Worm (Caenorhabditis elegans) whole organism, late embryonic: ENCODE measurements around the gene C25G6.1.

ENCODE experiments used
- C08G9.2 ChIP-seq: sonication (generic microtip); optimal IDR thresholded peaks from 2 replicates; lab custom pipeline; 2016; ENCODE audit warnings: mild to moderate bottlenecking, missing genetic modification characterization, moderate library complexity, missing compliant biosample characterization
- C38D4.7 ChIP-seq: fragments of 200-800 bp; sonication (Bioruptor generic); optimal IDR thresholded peaks from 2 replicates; lab custom pipeline; 2018; ENCODE audit warnings: mild to moderate bottlenecking, missing genetic modification characterization, moderate library complexity, missing compliant biosample characterization
- K02D7.2 ChIP-seq: sonication (generic microtip); optimal IDR thresholded peaks from 2 replicates; lab custom pipeline; 2017; ENCODE audit warnings: mild to moderate bottlenecking, missing genetic modification characterization, missing compliant biosample characterization
- K09A11.1 ChIP-seq: sonication (generic microtip); optimal IDR thresholded peaks from 2 replicates; lab custom pipeline; 2017; ENCODE audit warnings: antibody characterized with exemption, mild to moderate bottlenecking, missing genetic modification characterization, missing compliant biosample characterization; ENCODE audit not compliant: insufficient read depth
- Y22D7AL.16 ChIP-seq: sonication (generic microtip); optimal IDR thresholded peaks from 2 replicates; lab custom pipeline; 2016; ENCODE audit warnings: missing genetic modification characterization, missing compliant biosample characterization
- ahr-1 ChIP-seq: sonication (generic microtip); optimal IDR thresholded peaks from 2 replicates; lab custom pipeline; 2016; ENCODE audit warnings: missing genetic modification characterization, missing compliant biosample characterization
- ama-1 ChIP-seq: fragments of 150-350 bp; optimal IDR thresholded peaks from 2 replicates; lab custom pipeline; 2014
- ceh-14 ChIP-seq: sonication (generic microtip); optimal IDR thresholded peaks from 2 replicates; lab custom pipeline; 2016; ENCODE audit warnings: missing genotype, missing genetic modification characterization, missing compliant biosample characterization
- ceh-18 ChIP-seq: sonication (generic microtip); optimal IDR thresholded peaks from 2 replicates; lab custom pipeline; 2016; ENCODE audit warnings: missing genetic modification characterization, missing compliant biosample characterization
- ceh-19 ChIP-seq: fragments of 200-800 bp; sonication (Bioruptor generic); optimal IDR thresholded peaks from 2 replicates; lab custom pipeline; 2018; ENCODE audit warnings: mild to moderate bottlenecking, missing genetic modification characterization, missing compliant biosample characterization
- ceh-2 ChIP-seq: sonication (generic microtip); optimal IDR thresholded peaks from 2 replicates; lab custom pipeline; 2016; ENCODE audit warnings: missing genotype, missing genetic modification characterization, missing compliant biosample characterization
- ceh-22 ChIP-seq: sonication (generic microtip); optimal IDR thresholded peaks from 2 replicates; lab custom pipeline; 2017; ENCODE audit warnings: missing biosample characterization, missing genetic modification characterization
- ceh-30 ChIP-seq: fragments of 150-350 bp; optimal IDR thresholded peaks from 2 replicates; lab custom pipeline; 2014; ENCODE audit warnings: missing biosample characterization, missing genetic modification characterization
- ceh-31 ChIP-seq: sonication (generic microtip); optimal IDR thresholded peaks from 2 replicates; lab custom pipeline; 2016; ENCODE audit warnings: missing genetic modification characterization, missing compliant biosample characterization
- ceh-34 ChIP-seq: sonication (generic microtip); optimal IDR thresholded peaks from 2 replicates; lab custom pipeline; 2016; ENCODE audit warnings: mild to moderate bottlenecking, missing genetic modification characterization, missing compliant biosample characterization
- ceh-45 ChIP-seq: fragments of 200-800 bp; sonication (Bioruptor generic); IDR thresholded peaks from 2 replicates; pipeline ENCODE4 v1.3.6; 2022; ENCODE audit warnings: missing genetic modification reagents, missing genetic modification characterization, missing compliant biosample characterization
- ceh-48 ChIP-seq: sonication (generic microtip); optimal IDR thresholded peaks from 2 replicates; lab custom pipeline; 2016; ENCODE audit warnings: missing genetic modification characterization, inconsistent platforms, missing compliant biosample characterization
- ceh-6 ChIP-seq: fragments of 200-800 bp; sonication (Bioruptor generic); optimal IDR thresholded peaks from 2 replicates; lab custom pipeline; 2018; ENCODE audit warnings: mild to moderate bottlenecking, missing genetic modification characterization, missing compliant biosample characterization
- ceh-9 ChIP-seq: sonication (generic microtip); optimal IDR thresholded peaks from 2 replicates; lab custom pipeline; 2016; ENCODE audit warnings: mild to moderate bottlenecking, missing genetic modification characterization, inconsistent platforms, missing compliant biosample characterization
- che-1 ChIP-seq: sonication (generic microtip); optimal IDR thresholded peaks from 2 replicates; lab custom pipeline; 2016; ENCODE audit warnings: mild to moderate bottlenecking, missing genetic modification characterization, missing compliant biosample characterization
- dmd-4 ChIP-seq: sonication (generic microtip); optimal IDR thresholded peaks from 2 replicates; lab custom pipeline; 2016; ENCODE audit warnings: borderline replicate concordance, missing genetic modification characterization, missing compliant biosample characterization
- dve-1 ChIP-seq: sonication (generic microtip); optimal IDR thresholded peaks from 2 replicates; lab custom pipeline; 2017; ENCODE audit warnings: antibody characterized with exemption, mild to moderate bottlenecking, missing genetic modification characterization, missing compliant biosample characterization
- elt-2 ChIP-seq: sonication (generic microtip); optimal IDR thresholded peaks from 2 replicates; lab custom pipeline; 2016; ENCODE audit warnings: missing genetic modification reagents, missing genetic modification characterization, missing compliant biosample characterization
- elt-4 ChIP-seq: sonication (generic microtip); optimal IDR thresholded peaks from 2 replicates; lab custom pipeline; 2016; ENCODE audit warnings: missing genetic modification characterization, missing compliant biosample characterization
- ets-4 ChIP-seq: sonication (generic microtip); optimal IDR thresholded peaks from 2 replicates; lab custom pipeline; 2016; ENCODE audit warnings: missing genetic modification characterization, missing compliant biosample characterization
- eyg-1 ChIP-seq: sonication (generic microtip); optimal IDR thresholded peaks from 2 replicates; lab custom pipeline; 2016; ENCODE audit warnings: missing genotype, missing genetic modification characterization, missing compliant biosample characterization
- fax-1 ChIP-seq: sonication (generic microtip); optimal IDR thresholded peaks from 2 replicates; lab custom pipeline; 2016; ENCODE audit warnings: missing genotype, missing genetic modification characterization, missing compliant biosample characterization
- gmeb-2 ChIP-seq: sonication (generic microtip); optimal IDR thresholded peaks from 2 replicates; lab custom pipeline; 2016; ENCODE audit warnings: missing genetic modification characterization, inconsistent platforms, missing compliant biosample characterization
- hlh-30 ChIP-seq: sonication (generic microtip); optimal IDR thresholded peaks from 2 replicates; lab custom pipeline; 2017; ENCODE audit warnings: antibody characterized with exemption, missing genetic modification characterization, missing compliant biosample characterization; ENCODE audit not compliant: insufficient read depth
- hlh-6 ChIP-seq: sonication (generic microtip); optimal IDR thresholded peaks from 2 replicates; lab custom pipeline; 2016; ENCODE audit warnings: missing genotype, missing genetic modification characterization, missing compliant biosample characterization
- lim-6 ChIP-seq: sonication (generic microtip); optimal IDR thresholded peaks from 2 replicates; lab custom pipeline; 2016; ENCODE audit warnings: missing genetic modification characterization, missing compliant biosample characterization
- mec-3 ChIP-seq: sonication (generic microtip); optimal IDR thresholded peaks from 2 replicates; lab custom pipeline; 2016; ENCODE audit warnings: borderline replicate concordance, missing genetic modification characterization, missing compliant biosample characterization
- nfya-1 ChIP-seq: sonication (generic microtip); optimal IDR thresholded peaks from 2 replicates; lab custom pipeline; 2017; ENCODE audit warnings: missing genetic modification characterization, mild to moderate bottlenecking, missing compliant biosample characterization, antibody characterized with exemption, moderate library complexity
- pag-3 ChIP-seq: sonication (generic microtip); optimal IDR thresholded peaks from 2 replicates; lab custom pipeline; 2016; ENCODE audit warnings: missing compliant biosample characterization, missing genetic modification characterization, borderline replicate concordance
- pat-9 ChIP-seq: fragments of 200-800 bp; sonication (Bioruptor generic); optimal IDR thresholded peaks from 2 replicates; lab custom pipeline; 2018; ENCODE audit warnings: mild to moderate bottlenecking, missing genetic modification characterization, moderate library complexity, missing compliant biosample characterization
- pax-1 ChIP-seq: fragments of 150-350 bp; optimal IDR thresholded peaks from 2 replicates; lab custom pipeline; 2014; ENCODE audit warnings: missing biosample characterization, missing genetic modification characterization
- pha-2 ChIP-seq: sonication (generic microtip); optimal IDR thresholded peaks from 2 replicates; lab custom pipeline; 2017; ENCODE audit warnings: mild to moderate bottlenecking, missing genetic modification characterization, missing compliant biosample characterization
- pros-1 ChIP-seq: fragments of 150-350 bp; optimal IDR thresholded peaks from 2 replicates; lab custom pipeline; 2014; ENCODE audit warnings: missing biosample characterization, missing genetic modification reagents, missing genetic modification characterization
- ref-2 ChIP-seq: sonication (generic microtip); optimal IDR thresholded peaks from 2 replicates; lab custom pipeline; 2016; ENCODE audit warnings: missing genetic modification characterization, missing compliant biosample characterization
- rnt-1 ChIP-seq: sonication (generic microtip); optimal IDR thresholded peaks from 2 replicates; lab custom pipeline; 2016; ENCODE audit warnings: missing genetic modification characterization, missing compliant biosample characterization
- sox-2 ChIP-seq: fragments of 200-800 bp; sonication (Bioruptor generic); IDR thresholded peaks from 2 replicates; pipeline ENCODE4 v1.3.6; 2022; ENCODE audit warnings: missing genetic modification reagents, missing genetic modification characterization, missing compliant biosample characterization
- syd-9 ChIP-seq: sonication (generic microtip); optimal IDR thresholded peaks from 2 replicates; lab custom pipeline; 2016; ENCODE audit warnings: mild to moderate bottlenecking, missing genetic modification characterization, moderate library complexity, missing compliant biosample characterization
- tbx-2 ChIP-seq: sonication (generic microtip); optimal IDR thresholded peaks from 2 replicates; lab custom pipeline; 2016; ENCODE audit warnings: missing genetic modification characterization, missing compliant biosample characterization
- tbx-7 ChIP-seq: sonication (generic microtip); optimal IDR thresholded peaks from 2 replicates; lab custom pipeline; 2016; ENCODE audit warnings: missing genotype, missing genetic modification characterization, missing compliant biosample characterization
- unc-42 ChIP-seq: sonication (generic microtip); optimal IDR thresholded peaks from 2 replicates; lab custom pipeline; 2016; ENCODE audit warnings: missing genotype, missing genetic modification characterization, missing compliant biosample characterization
- unc-55 ChIP-seq: sonication (generic microtip); optimal IDR thresholded peaks from 2 replicates; lab custom pipeline; 2017; ENCODE audit warnings: missing biosample characterization, missing genetic modification reagents, missing genetic modification characterization
- unc-86 ChIP-seq: sonication (generic microtip); optimal IDR thresholded peaks from 2 replicates; lab custom pipeline; 2016; ENCODE audit warnings: missing genetic modification characterization, missing compliant biosample characterization
- ztf-16 ChIP-seq: sonication (generic microtip); optimal IDR thresholded peaks from 2 replicates; lab custom pipeline; 2017; ENCODE audit warnings: missing genetic modification characterization, missing compliant biosample characterization

The C25G6.1 gene

ce11 chrX:1295713-1296112, 25.0 kb downstream of the C25G6.1 start:
- TF ChIP-seq gmeb-2 (tag; lab: Kevin White, UChicago) (no peak), ceh-34 (tag; lab: Kevin White, UChicago) (no peak), unc-86 (no peak), ceh-9 (tag; lab: Kevin White, UChicago) (no peak), hlh-30 (no peak), ceh-6 (GFP tag; lab: Kevin White, UChicago) (no peak)

ce11 chrX:1299849-1300248, 29.2 kb downstream of the C25G6.1 start, which contains the start of gene inso-1:
Gene inso-1 (plus strand): TSS chrX:1300149.
- TF ChIP-seq sox-2: no peak
- no peak for TF ChIP-seq eyg-1 (tag; lab: Kevin White, UChicago)
- TF ChIP-seq ceh-18 (tag; lab: Kevin White, UChicago): no peak
- TF ChIP-seq tbx-2 (tag; lab: Kevin White, UChicago): no peak
- TF ChIP-seq dmd-4 (tag; lab: Kevin White, UChicago): no peak
- no peak for TF ChIP-seq K02D7.2 (tag; lab: Kevin White, UChicago)
- TF ChIP-seq rnt-1 (tag; lab: Kevin White, UChicago): no peak
- TF ChIP-seq ceh-2 (tag; lab: Kevin White, UChicago): no peak
- no peak for TF ChIP-seq hlh-6 (tag; lab: Kevin White, UChicago)

- TF ChIP-seq C08G9.2 (peak; percentile 85), ceh-22 (peak; percentile 16), ceh-2 (tag; lab: Kevin White, UChicago) (peak; percentile 84), eyg-1 (tag; lab: Kevin White, UChicago) (peak; percentile 74), K09A11.1 (tag; lab: Kevin White, UChicago) (no peak), pat-9 (tag; lab: Kevin White, UChicago) (no peak), pag-3 (tag; lab: Kevin White, UChicago) (peak; percentile 47), ceh-18 (tag; lab: Kevin White, UChicago) (peak; percentile 85), mec-3 (tag; lab: Kevin White, UChicago) (peak; percentile 34), ceh-30 (tag; lab: Kevin White, UChicago) (peak; percentile 5), ref-2 (peak; percentile 69), ceh-45 (GFP tag; lab: Robert Waterston, UW) (no peak), ceh-31 (tag; lab: Kevin White, UChicago) (peak; percentile 96), ahr-1 (tag; lab: Kevin White, UChicago) (no peak), ztf-16 (tag; lab: Kevin White, UChicago) (peak; percentile 17), ets-4 (tag; lab: Kevin White, UChicago) (peak; percentile 77), syd-9 (tag; lab: Kevin White, UChicago) (peak; percentile 67), rnt-1 (tag; lab: Kevin White, UChicago) (peak; percentile 68), ceh-19 (GFP tag; lab: Kevin White, UChicago) (peak; percentile 71), dmd-4 (tag; lab: Kevin White, UChicago) (peak; percentile 52), elt-4 (tag; lab: Kevin White, UChicago) (no peak), tbx-7 (tag; lab: Kevin White, UChicago) (peak; percentile 56), che-1 (tag; lab: Kevin White, UChicago) (peak; percentile 30), pros-1 (peak; percentile 77), unc-86 (no peak), C38D4.7 (GFP tag; lab: Kevin White, UChicago) (no peak), fax-1 (peak; percentile 54), lim-6 (tag; lab: Kevin White, UChicago) (peak; percentile 36), elt-2 (tag; lab: Kevin White, UChicago) (peak; percentile 64), nfya-1 (tag; lab: Kevin White, UChicago) (peak; percentile 82), ceh-14 (tag; lab: Kevin White, UChicago) (peak; percentile 26), pax-1 (no peak), Y22D7AL.16 (tag; lab: Kevin White, UChicago) (no peak), hlh-30 (peak; percentile 75), pha-2 (tag; lab: Kevin White, UChicago) (peak; percentile 46), dve-1 (peak; percentile 58), unc-55 (GFP tag; lab: Kevin White, UChicago) (peak; percentile 65), ama-1 (lab: Kevin White, UChicago) (no peak), ceh-48 (tag; lab: Kevin White, UChicago) (peak; percentile 47), unc-42 (tag; lab: Kevin White, UChicago) (peak; percentile 83)
Observed at ce11 chrX:1302267-1302666, 31.6 kb downstream of the C25G6.1 start.
